Fruit fly (Drosophila melanogaster) Kc167 (cell line): ENCODE results near the gene siz.

Source experiments
- Sin3A ChIP-seq: fragments of >200 bp; optimal IDR thresholded peaks from 2 replicates; lab custom pipeline; 2018; ENCODE audit warnings: missing external identifiers
- h ChIP-seq: fragments of >200 bp; optimal IDR thresholded peaks from 3 replicates; lab custom pipeline; 2018; ENCODE audit warnings: missing external identifiers
- psq ChIP-seq: fragments of >200 bp; optimal IDR thresholded peaks from 2 replicates; lab custom pipeline; 2017; ENCODE audit warnings: missing external identifiers

DNA sequence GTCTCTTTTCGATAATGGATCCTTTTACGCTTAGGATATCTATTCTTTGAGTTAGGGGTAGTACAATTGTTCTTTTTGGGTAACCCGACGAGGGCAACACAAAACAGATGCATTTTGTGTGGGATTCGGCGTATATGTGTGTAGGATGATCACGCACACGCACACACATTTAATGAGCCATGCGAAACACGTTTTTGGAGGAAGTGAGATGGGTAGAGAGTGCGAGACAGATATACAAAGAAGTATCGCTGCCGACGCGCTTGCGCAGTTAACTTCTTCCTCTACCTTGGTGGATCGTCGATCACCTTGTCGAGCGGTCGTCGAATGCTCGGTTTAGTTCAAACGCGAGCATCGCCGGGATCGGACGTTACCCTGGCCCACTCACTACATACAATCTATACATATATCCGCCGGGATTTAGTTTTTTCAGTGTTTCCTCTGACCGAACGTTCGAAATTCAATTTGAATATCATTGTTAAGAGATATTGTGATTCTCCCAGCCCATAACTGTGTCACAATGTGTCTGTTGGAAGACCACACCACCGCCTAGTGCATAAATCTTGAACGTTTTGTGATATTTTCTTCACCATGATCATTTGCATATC is 33.3 kb downstream of the siz start:
- TF ChIP-seq psq (lab: Kevin White, UChicago) (no peak), h (lab: Kevin White, UChicago) (no peak), Sin3A (lab: Kevin White, UChicago) (no peak)
